Fruit fly (Drosophila melanogaster): ENCODE results near the gene CG5707.
A peak's percentile ranks its signal among the peaks of the same experiment; 100 is the strongest.

Gene CG5707

DNA sequence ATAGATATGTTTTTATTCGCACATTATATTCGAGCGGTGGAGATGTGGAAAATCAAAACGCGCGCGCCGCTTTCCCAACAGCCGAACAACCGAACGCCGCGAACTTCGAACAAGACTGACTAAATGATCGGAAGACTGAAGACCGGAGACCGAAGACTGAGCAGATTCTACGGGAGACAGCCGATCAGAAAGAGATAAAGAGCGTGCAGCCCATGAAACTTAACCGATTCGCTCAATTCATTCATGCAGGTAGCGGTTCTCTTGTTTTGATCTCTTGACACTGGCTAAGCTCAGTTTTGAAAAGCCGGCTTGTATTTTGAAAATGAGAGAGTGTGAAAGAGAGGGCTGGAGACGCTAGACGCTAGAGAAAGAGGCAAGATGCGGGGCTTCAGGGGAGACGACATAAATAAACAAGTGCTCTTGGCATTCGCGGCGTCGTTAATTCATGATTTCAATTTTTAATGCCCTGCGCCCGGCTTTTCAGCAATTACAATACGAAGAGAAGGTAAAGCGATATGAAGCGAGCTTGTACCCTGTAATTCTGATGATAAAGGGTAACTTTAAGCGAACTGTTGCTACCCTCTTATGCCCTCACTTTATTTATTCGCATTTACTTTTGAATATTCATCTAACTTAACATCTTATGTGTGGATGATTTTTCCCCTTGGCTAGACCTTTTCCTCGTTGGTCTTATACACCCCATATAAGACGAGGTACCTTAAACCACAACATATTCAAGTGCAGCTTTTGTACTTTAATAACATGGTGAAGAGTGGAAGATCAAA is 40.2 kb downstream of the CG5707 start, which contains the start of gene zormin (continued):
- TF ChIP-seq CG30403 (GFP tag; optimal IDR thresholded peaks at IDR 0.05) (no peak), bsh (GFP tag; optimal IDR thresholded peaks at IDR 0.05) (peak; percentile 28 to 31), tap (tag; optimal IDR thresholded peaks at IDR 0.05) (peak; percentile 8), Med (GFP tag) (peak; percentile 89), Drgx (GFP tag; IDR thresholded peaks at IDR 0.05) (peak; percentile 49; the same call in 1 of the 2 replicates), dmrt99B (tag; optimal IDR thresholded peaks at IDR 0.05) (peak; percentile 66), maf-S (GFP tag; optimal IDR thresholded peaks at IDR 0.05) (no peak), CG17802 (tag; optimal IDR thresholded peaks at IDR 0.05) (no peak), row (GFP tag; IDR thresholded peaks at IDR 0.05) (peak; percentile 53; the same call in 2 of the 3 replicates), CG1603 (tag; optimal IDR thresholded peaks at IDR 0.05) (peak; percentile 39), oc (tag; optimal IDR thresholded peaks at IDR 0.05) (peak; percentile 33), CG34224 (GFP tag; IDR thresholded peaks at IDR 0.05; ENCODE audit: partially characterized antibody) (peak; percentile 42; the same call in 1 of the 3 replicates), dan (GFP tag; IDR thresholded peaks at IDR 0.05) (no peak), Abd-B (GFP tag; optimal IDR thresholded peaks at IDR 0.05) (peak; percentile 22), Six4 (GFP tag; optimal IDR thresholded peaks at IDR 0.05) (peak; percentile 14), CG14441 (GFP tag; IDR thresholded peaks at IDR 0.05) (peak; percentile 39; the same call in 1 of the 2 replicates), Dbx (GFP tag; IDR thresholded peaks at IDR 0.05) (peak; percentile 5; the same call in 1 of the 3 replicates), esg (GFP tag; conservative IDR thresholded peaks at IDR 0.05) (no peak), zen2 (GFP tag; IDR thresholded peaks at IDR 0.05; ENCODE audit: partially characterized antibody) (peak; percentile 51; the same call in 1 of the 3 replicates), NC2α (GFP tag; optimal IDR thresholded peaks at IDR 0.05) (no peak), CG4360 (GFP tag; IDR thresholded peaks at IDR 0.05) (0 out of 2 replicates have a peak, but pooled peaks have one; percentile 5), bbx (GFP tag; IDR thresholded peaks at IDR 0.05; ENCODE audit: partially characterized antibody) (no peak), Oli (tag; optimal IDR thresholded peaks at IDR 0.05) (peak; percentile 4), prd (optimal IDR thresholded peaks at IDR 0.05) (no peak), prd (GFP tag; IDR thresholded peaks at IDR 0.05) (0 out of 3 replicates have a peak, but pooled peaks have one; percentile 23), CG14014 (GFP tag; IDR thresholded peaks at IDR 0.05) (no peak), CG12769 (tag; optimal IDR thresholded peaks at IDR 0.05) (peak; percentile 17), CG34422 (GFP tag; IDR thresholded peaks at IDR 0.05) (no peak), CG13123 (GFP tag; optimal IDR thresholded peaks at IDR 0.05) (no peak), ase (GFP tag; IDR thresholded peaks at IDR 0.05) (peak; percentile 50; the same call in 1 of the 3 replicates), CG14050 (GFP tag; IDR thresholded peaks at IDR 0.05) (no peak), onecut (GFP tag; IDR thresholded peaks at IDR 0.05) (peak; percentile 7), slp2 (GFP tag; optimal IDR thresholded peaks at IDR 0.05) (peak; percentile 26), Gug (GFP tag; IDR thresholded peaks at IDR 0.05) (peak; percentile 10; the same call in 1 of the 4 replicates), CG18599 (GFP tag; optimal IDR thresholded peaks at IDR 0.05) (peak; percentile 7), phol (tag; optimal IDR thresholded peaks at IDR 0.05) (peak; percentile 55), CG2712 (tag; optimal IDR thresholded peaks at IDR 0.05) (peak; percentile 24), tin (GFP tag; optimal IDR thresholded peaks at IDR 0.05) (peak; percentile 16), sisA (GFP tag; IDR thresholded peaks at IDR 0.05) (peak; percentile 75), croc (GFP tag; conservative IDR thresholded peaks at IDR 0.05) (peak; percentile 13; the same call in 1 of the 3 replicates), CG8290 (GFP tag; optimal IDR thresholded peaks at IDR 0.05) (no peak), CG8290 (tag; optimal IDR thresholded peaks at IDR 0.05) (peak in 1 of 2 experiments; percentile 21), chinmo (GFP tag; IDR thresholded peaks at IDR 0.05; ENCODE audit: partially characterized antibody) (peak; percentile 80; the same call in 2 of the 4 replicates), HHEX (GFP tag; optimal IDR thresholded peaks at IDR 0.05) (peak; percentile 8), CG8359 (GFP tag; optimal IDR thresholded peaks at IDR 0.05; ENCODE audit: borderline replicate concordance) (no peak), crc (GFP tag; optimal IDR thresholded peaks at IDR 0.05) (peak; percentile 8), CG18262 (tag; optimal IDR thresholded peaks at IDR 0.05) (peak; percentile 23), CG13287 (GFP tag; IDR thresholded peaks at IDR 0.05; ENCODE audit: partially characterized antibody) (peak; percentile 54)
